Fruit fly (Drosophila melanogaster): Measurements from ENCODE around the gene Gss2.

The Gss2 gene

dm6 chrX:17887208-17887627 lies 12.3 kb upstream of the Gss2 start, which contains the start of gene mnb (continued):
- TF ChIP-seq CG33213 (GFP tag; optimal IDR thresholded peaks at IDR 0.05) (no peak), bbx (GFP tag; IDR thresholded peaks at IDR 0.05; ENCODE audit: partially characterized antibody) (peak; percentile 99), Stat92E (GFP tag; optimal IDR thresholded peaks at IDR 0.05) (peak in 1 of 3 experiments; percentile 33), ro (GFP tag; IDR thresholded peaks at IDR 0.05) (no peak), Oli (tag; optimal IDR thresholded peaks at IDR 0.05) (no peak), croc (GFP tag; conservative IDR thresholded peaks at IDR 0.05) (no peak), fd64A (GFP tag; optimal IDR thresholded peaks at IDR 0.05) (no peak), mld (GFP tag; IDR thresholded peaks at IDR 0.05; ENCODE audit: partially characterized antibody) (peak; percentile 98), CG15514 (GFP tag; optimal IDR thresholded peaks at IDR 0.05) (peak; percentile 52), CG2202 (tag; optimal IDR thresholded peaks at IDR 0.05) (no peak), Abd-B (GFP tag; optimal IDR thresholded peaks at IDR 0.05) (peak; percentile 2), gem (tag; optimal IDR thresholded peaks at IDR 0.05) (no peak), CG9609 (GFP tag; optimal IDR thresholded peaks at IDR 0.05) (no peak), ara (GFP tag; IDR thresholded peaks at IDR 0.05) (no peak), CG17912 (GFP tag; optimal IDR thresholded peaks at IDR 0.05) (no peak), rib (GFP tag; IDR thresholded peaks at IDR 0.05) (no peak), CG10321 (GFP tag; IDR thresholded peaks at IDR 0.05) (no peak), CG3281 (GFP tag; optimal IDR thresholded peaks at IDR 0.05) (no peak), CG1792 (GFP tag; optimal IDR thresholded peaks at IDR 0.05) (no peak), CG2120 (GFP tag; optimal IDR thresholded peaks at IDR 0.05) (peak; percentile 42), CG31388 (GFP tag; optimal IDR thresholded peaks at IDR 0.05) (no peak), dmrt99B (tag; optimal IDR thresholded peaks at IDR 0.05) (no peak), CG8290 (GFP tag; optimal IDR thresholded peaks at IDR 0.05) (peak; percentile 10), CG8290 (tag; optimal IDR thresholded peaks at IDR 0.05) (peak in 1 of 2 experiments; percentile 5), chn (GFP tag; optimal IDR thresholded peaks at IDR 0.05) (no peak), CG12769 (tag; optimal IDR thresholded peaks at IDR 0.05) (no peak), hkb (optimal IDR thresholded peaks at IDR 0.05) (peak; percentile 85), hkb (GFP tag; IDR thresholded peaks at IDR 0.05) (no peak), ap (GFP tag; IDR thresholded peaks at IDR 0.05) (no peak), CG4360 (GFP tag; IDR thresholded peaks at IDR 0.05) (no peak), NFAT (GFP tag; IDR thresholded peaks at IDR 0.05) (no peak), Ets65A (GFP tag) (peak; percentile 94), Fer2 (tag; optimal IDR thresholded peaks at IDR 0.05) (no peak), dati (GFP tag; IDR thresholded peaks at IDR 0.05) (no peak), otp (GFP tag; IDR thresholded peaks at IDR 0.05) (no peak), CG14710 (tag; optimal IDR thresholded peaks at IDR 0.05) (peak; percentile 73), emc (GFP tag; optimal IDR thresholded peaks at IDR 0.05) (no peak), dysf (GFP tag; IDR thresholded peaks at IDR 0.05) (no peak), D19A (tag; optimal IDR thresholded peaks at IDR 0.05) (no peak), Dp (GFP tag; optimal IDR thresholded peaks at IDR 0.05) (peak; percentile 82), al (GFP tag; IDR thresholded peaks at IDR 0.05) (no peak), nom (GFP tag; optimal IDR thresholded peaks at IDR 0.05) (no peak), amos (GFP tag; IDR thresholded peaks at IDR 0.05; ENCODE audit: partially characterized antibody) (peak; percentile 98), CG8089 (GFP tag; optimal IDR thresholded peaks at IDR 0.05) (peak; percentile 3), CG14050 (GFP tag; IDR thresholded peaks at IDR 0.05) (no peak), cwo (GFP tag; optimal IDR thresholded peaks at IDR 0.05) (no peak), zf30C (GFP tag; optimal IDR thresholded peaks at IDR 0.05) (no peak), Sin3A (optimal IDR thresholded peaks at IDR 0.05) (peak; percentile 97), disco-r (GFP tag; optimal IDR thresholded peaks at IDR 0.05) (no peak), CG13775 (GFP tag; optimal IDR thresholded peaks at IDR 0.05) (no peak), Atf3 (GFP tag; optimal IDR thresholded peaks at IDR 0.05) (no peak), sisA (GFP tag; IDR thresholded peaks at IDR 0.05) (no peak), CG6689 (GFP tag; IDR thresholded peaks at IDR 0.05) (no peak)
